Worm (Caenorhabditis elegans) whole organism, L4/young adult: ENCODE results near the gene srh-282.

Experiments used
- W03F9.2 ChIP-seq: fragments of 150-350 bp; optimal IDR thresholded peaks from 2 replicates; lab custom pipeline; 2014; ENCODE audit warnings: missing biosample characterization, missing genetic modification characterization
- dao-5 ChIP-seq: sonication (generic microtip); optimal IDR thresholded peaks from 2 replicates; lab custom pipeline; 2016; ENCODE audit warnings: missing genotype, missing genetic modification characterization, moderate library complexity, missing compliant biosample characterization
- him-1 ChIP-seq: sonication (generic microtip); optimal IDR thresholded peaks from 2 replicates; lab custom pipeline; 2016; ENCODE audit warnings: missing genotype, missing genetic modification reagents, missing genetic modification characterization, missing compliant biosample characterization

The srh-282 gene

ce11 chrIV:273299-273698, at the start of gene srh-282:
Gene srh-282 (minus strand): TSS chrIV:273399.
- TF ChIP-seq W03F9.2 (tag; lab: Kevin White, UChicago) (no peak), him-1 (tag; lab: Kevin White, UChicago) (no peak), dao-5 (no peak)

ce11 chrIV:322497-322896, 49.3 kb upstream of the srh-282 start, which contains the start of gene grl-26:
Gene grl-26 (minus strand): TSS chrIV:322814.
- TF ChIP-seq W03F9.2 (tag; lab: Kevin White, UChicago) = peak; percentile 47
- no peak for TF ChIP-seq him-1 (tag; lab: Kevin White, UChicago)
- TF ChIP-seq dao-5 = peak; percentile 81

DNA sequence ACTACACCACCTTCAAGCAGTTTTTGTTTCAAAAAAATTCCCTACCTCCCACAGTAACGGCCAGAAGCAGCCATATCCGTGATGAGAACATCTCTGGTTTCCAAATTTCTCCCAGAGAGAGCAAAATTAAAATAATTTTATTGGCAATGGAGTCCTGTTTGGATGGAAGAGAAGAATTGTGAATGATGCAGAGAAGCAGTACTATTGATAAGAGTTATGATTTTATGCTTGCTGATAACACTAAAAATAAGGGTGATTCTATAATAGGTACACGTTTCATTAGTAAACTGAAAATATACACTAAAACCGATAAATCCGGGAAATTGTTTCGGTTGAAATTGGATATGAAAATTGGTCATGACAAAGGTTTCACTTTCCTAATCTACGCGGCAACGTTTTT, 47.2 kb upstream of the srh-282 start, which contains the start of gene dsc-4:
Gene dsc-4 (minus strand): TSS at position 165 of the 400 bp plus-strand sequence.
- no peak for TF ChIP-seq him-1 (tag; lab: Kevin White, UChicago)
- no peak for TF ChIP-seq dao-5
- TF ChIP-seq W03F9.2 (tag; lab: Kevin White, UChicago) = no peak

- TF ChIP-seq W03F9.2 (tag; lab: Kevin White, UChicago) = no peak
These were observed 46.5 kb upstream of the srh-282 start for ce11 chrIV:319654-320053.

- TF ChIP-seq dao-5 (no peak), him-1 (tag; lab: Kevin White, UChicago) (no peak), W03F9.2 (tag; lab: Kevin White, UChicago) (no peak)
These were observed 41.3 kb upstream of the srh-282 start for ce11 chrIV:314475-314874.

DNA sequence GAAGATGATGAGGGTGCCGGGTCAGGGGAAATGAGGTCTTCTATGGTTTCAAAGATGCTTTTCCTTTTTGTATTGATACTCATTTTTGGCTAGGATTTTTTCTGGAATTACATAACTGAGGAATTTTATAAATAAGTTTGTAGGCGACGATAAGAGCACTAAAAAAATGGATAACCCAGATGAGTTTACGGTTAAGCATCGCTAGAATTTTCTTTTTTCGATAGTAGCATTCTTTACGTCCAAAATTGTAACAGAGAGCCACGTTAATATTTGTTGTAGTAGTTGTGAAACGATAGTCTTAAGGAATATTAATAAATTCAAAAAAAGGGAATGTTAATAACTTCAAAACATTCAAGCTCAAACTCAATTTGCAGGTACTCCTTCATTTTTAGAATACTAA, 40.4 kb upstream of the srh-282 start, which contains the start of gene snai-1:
Gene snai-1 (minus strand): TSS at position 101 of the 400 bp plus-strand sequence.
- TF ChIP-seq dao-5 = no peak
- TF ChIP-seq him-1 (tag; lab: Kevin White, UChicago) = no peak
- TF ChIP-seq W03F9.2 (tag; lab: Kevin White, UChicago) = no peak

ce11 chrIV:309526-309925, 36.3 kb upstream of the srh-282 start:
- TF ChIP-seq him-1 (tag; lab: Kevin White, UChicago) (no peak), W03F9.2 (tag; lab: Kevin White, UChicago) (no peak), dao-5 (no peak)

DNA sequence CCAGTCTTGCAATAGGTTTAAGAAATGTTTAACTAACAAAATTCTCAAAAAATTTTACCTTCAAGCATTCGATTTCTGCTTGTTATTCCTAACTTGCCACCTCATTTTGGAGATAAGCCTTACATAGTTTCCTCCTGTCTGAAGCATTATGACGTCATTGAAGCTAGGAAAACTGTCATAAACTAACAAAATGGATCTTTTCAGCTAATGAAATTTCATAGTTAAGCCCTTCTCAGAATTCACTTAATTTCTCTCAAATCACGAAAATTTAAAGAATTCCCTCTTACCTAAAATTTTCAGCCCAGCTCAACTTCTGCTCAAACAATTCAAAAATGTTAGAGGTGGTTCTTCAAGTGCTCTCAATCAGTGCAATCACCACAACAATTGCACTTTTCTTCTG, 34.0 kb upstream of the srh-282 start, which contains the start of gene swt-1:
Gene swt-1 (plus strand): TSS at position 301 of the 400 bp plus-strand sequence.
- no peak for TF ChIP-seq dao-5
- TF ChIP-seq W03F9.2 (tag; lab: Kevin White, UChicago) = no peak
- TF ChIP-seq him-1 (tag; lab: Kevin White, UChicago) = no peak

DNA sequence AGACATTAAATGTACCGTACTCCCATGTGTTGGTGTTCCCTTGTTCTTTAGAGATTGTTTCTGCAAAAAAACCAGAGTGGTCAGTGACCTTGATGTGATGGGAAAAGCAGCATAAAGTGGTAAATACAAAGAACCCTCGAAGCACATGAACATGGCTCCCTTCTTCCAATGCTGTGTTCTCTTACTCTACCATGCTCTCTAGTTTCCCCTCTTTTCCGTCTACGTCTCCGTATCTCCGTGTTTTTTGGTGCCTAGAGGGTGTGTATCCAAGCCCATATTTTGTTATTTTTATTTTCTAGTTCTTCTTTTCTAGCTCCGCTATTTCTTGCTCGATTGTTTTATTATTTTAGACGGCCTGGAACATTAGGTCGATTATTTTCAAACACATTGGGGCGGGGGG, 33.4 kb upstream of the srh-282 start:
- no peak for TF ChIP-seq him-1 (tag; lab: Kevin White, UChicago)

DNA sequence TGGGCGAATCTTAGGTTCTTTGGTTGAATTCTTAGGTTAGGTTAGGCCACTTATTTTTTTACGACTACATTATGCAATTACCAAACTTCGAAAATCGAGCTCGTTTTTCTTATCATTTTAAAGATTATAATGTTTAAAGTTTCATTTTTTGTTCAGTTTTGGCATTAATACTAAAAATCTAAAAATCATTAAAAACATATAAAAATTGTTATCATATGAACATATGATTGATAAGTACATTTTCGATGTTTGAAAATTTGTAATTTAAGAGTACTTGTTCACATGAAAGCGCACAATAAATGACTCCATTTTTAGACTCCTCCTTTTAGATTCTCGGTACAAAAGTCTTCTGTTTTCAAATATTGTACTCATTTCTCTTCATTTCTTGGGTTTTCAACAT, 31.9 kb upstream of the srh-282 start:
- TF ChIP-seq W03F9.2 (tag; lab: Kevin White, UChicago) (no peak), him-1 (tag; lab: Kevin White, UChicago) (no peak), dao-5 (no peak)

- no peak for TF ChIP-seq him-1 (tag; lab: Kevin White, UChicago)
- no peak for TF ChIP-seq dao-5
- TF ChIP-seq W03F9.2 (tag; lab: Kevin White, UChicago) = no peak
These were observed 30.1 kb upstream of the srh-282 start for ce11 chrIV:303264-303663.

DNA sequence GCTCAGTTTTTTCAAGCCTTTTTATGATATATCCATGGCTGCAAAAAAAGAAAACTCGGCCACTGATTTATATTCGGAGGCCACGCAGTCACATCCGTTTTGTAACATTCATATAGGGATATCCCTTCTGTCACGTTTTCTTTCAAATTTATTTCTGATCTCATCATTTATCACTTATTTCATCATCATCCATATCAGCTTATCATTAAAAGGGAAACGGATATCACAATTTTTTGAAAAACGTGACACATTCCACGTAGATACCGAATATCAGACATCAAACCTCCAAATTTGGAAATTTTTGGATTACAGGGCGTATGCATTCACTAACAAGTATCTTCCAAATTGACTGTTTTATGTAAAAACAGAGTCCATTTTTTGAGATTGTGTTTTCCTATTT, 29.5 kb upstream of the srh-282 start:
- TF ChIP-seq W03F9.2 (tag; lab: Kevin White, UChicago) (no peak), him-1 (tag; lab: Kevin White, UChicago) (no peak), dao-5 (no peak)

ce11 chrIV:300307-300706, 27.1 kb upstream of the srh-282 start:
- TF ChIP-seq dao-5 = no peak
- TF ChIP-seq him-1 (tag; lab: Kevin White, UChicago) = no peak
- TF ChIP-seq W03F9.2 (tag; lab: Kevin White, UChicago) = no peak

ce11 chrIV:299190-299589, 26.0 kb upstream of the srh-282 start:
- TF ChIP-seq dao-5 = no peak
- no peak for TF ChIP-seq him-1 (tag; lab: Kevin White, UChicago)
- TF ChIP-seq W03F9.2 (tag; lab: Kevin White, UChicago) = no peak

- TF ChIP-seq W03F9.2 (tag; lab: Kevin White, UChicago) = no peak
- no peak for TF ChIP-seq him-1 (tag; lab: Kevin White, UChicago)
- no peak for TF ChIP-seq dao-5
These were observed 25.0 kb upstream of the srh-282 start, which contains the start of gene pnp-1 for ce11 chrIV:298204-298603. Gene pnp-1 (minus strand): TSS chrIV:298304.
